Worm (Caenorhabditis elegans) whole organism, young adult: Measurements from ENCODE around the gene dpy-26.

Experiments
- ama-1 ChIP-seq, 3 experiments: fragments of 150-350 bp in 1 of 3; sonication (generic microtip) in 2 of 3; optimal IDR thresholded peaks; 2 replicates each; lab custom pipeline; 2014 to 2018; ENCODE audit warnings: missing biosample characterization in 2 of 3, missing genetic modification characterization in 2 of 3, missing genetic modification reagents in 2 of 3
- let-607 ChIP-seq, 2 experiments: fragments of 200-800 bp in 1 of 2; sonication (Bioruptor generic) in 1 of 2; sonication (generic microtip) in 1 of 2; optimal IDR thresholded peaks; 2 replicates each; lab custom pipeline; 2016 to 2018; ENCODE audit warnings: mild to moderate bottlenecking in 2 of 2, missing compliant biosample characterization in 2 of 2, missing genetic modification characterization in 2 of 2, moderate library complexity in 2 of 2, missing genotype in 1 of 2
- xnd-1 ChIP-seq: sonication (generic microtip); optimal IDR thresholded peaks from 2 replicates; lab custom pipeline; 2016; ENCODE audit warnings: missing genotype, missing genetic modification reagents, missing genetic modification characterization, missing compliant biosample characterization

- TF ChIP-seq xnd-1 (tag; lab: Kevin White, UChicago) (no peak), ama-1 (optimal IDR thresholded peaks at IDR 0.05; lab: Kevin White, UChicago) (no peak), ama-1 (GFP tag; optimal IDR thresholded peaks at IDR 0.05; lab: Kevin White, UChicago) (no peak), let-607 (tag; optimal IDR thresholded peaks at IDR 0.05; lab: Kevin White, UChicago) (no peak)
Measured at ce11 chrIV:12429504-12429903, 21.6 kb downstream of the dpy-26 start.
